Worm (Caenorhabditis elegans) whole organism, L3 larva: ENCODE data around the gene T28C12.15.

Source experiments
- ceh-82 ChIP-seq: fragments of 150-350 bp; optimal IDR thresholded peaks from 2 replicates; lab custom pipeline; 2014; ENCODE audit warnings: missing biosample characterization, missing genetic modification characterization
- elt-3 ChIP-seq, 3 experiments: fragments of 150-350 bp in 1 of 3; sonication (generic microtip) in 2 of 3; optimal IDR thresholded peaks; 2 replicates in 2 of 3; 4 replicates in 1 of 3; lab custom pipeline; 2014 to 2017; ENCODE audit warnings: missing biosample characterization in 3 of 3, missing genetic modification characterization in 3 of 3
- fkh-10 ChIP-seq: sonication (generic microtip); optimal IDR thresholded peaks from 2 replicates; lab custom pipeline; 2017; ENCODE audit warnings: missing biosample characterization, missing genetic modification reagents, missing genetic modification characterization
- nfya-1 ChIP-seq: sonication (generic microtip); optimal IDR thresholded peaks from 2 replicates; lab custom pipeline; 2017; ENCODE audit warnings: missing genetic modification characterization, mild to moderate bottlenecking, missing compliant biosample characterization, antibody characterized with exemption, moderate library complexity; ENCODE audit not compliant: insufficient read depth
- pha-4 ChIP-seq: fragments of 150-350 bp; optimal IDR thresholded peaks from 2 replicates; lab custom pipeline; 2014; ENCODE audit warnings: missing biosample characterization, missing genetic modification reagents, missing genetic modification characterization
- tbx-2 ChIP-seq: sonication (generic microtip); optimal IDR thresholded peaks from 2 replicates; lab custom pipeline; 2016; ENCODE audit warnings: mild to moderate bottlenecking, missing genetic modification characterization, missing compliant biosample characterization
- unc-62 ChIP-seq: fragments of 150-350 bp; sonication (generic microtip); optimal IDR thresholded peaks from 4 replicates; lab custom pipeline; 2014; ENCODE audit warnings: missing biosample characterization, missing genetic modification reagents, missing genetic modification characterization

DNA sequence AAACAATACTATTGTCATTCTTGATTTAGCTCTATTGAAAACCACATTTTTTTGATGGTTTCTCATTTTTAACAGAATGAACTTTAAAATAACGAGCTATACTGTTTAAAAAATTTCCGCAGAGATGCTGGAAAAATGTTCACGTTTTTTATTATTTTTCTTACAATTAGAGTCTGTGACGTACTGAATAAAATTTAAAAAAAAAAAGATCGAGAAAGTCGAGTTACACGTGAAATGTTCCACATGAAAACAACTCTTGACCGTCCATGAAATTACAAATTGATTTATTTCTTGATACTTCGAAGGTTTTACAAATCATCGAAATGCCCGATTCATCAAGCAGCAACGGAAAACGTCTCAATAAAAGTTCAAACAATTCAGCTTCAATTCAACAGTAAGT, 5.4 kb upstream of the T28C12.15 start, which contains the start of gene fbxa-202:
- no peak for TF ChIP-seq ceh-82 (tag; lab: Kevin White, UChicago)
- no peak for TF ChIP-seq fkh-10
- TF ChIP-seq unc-62: no peak
- no peak for TF ChIP-seq elt-3 (tag; optimal IDR thresholded peaks at IDR 0.05; lab: Kevin White, UChicago)
- no peak for TF ChIP-seq pha-4 (tag; lab: Kevin White, UChicago)
- no peak for TF ChIP-seq tbx-2 (tag; lab: Kevin White, UChicago)
- no peak for TF ChIP-seq nfya-1 (tag; lab: Kevin White, UChicago)
